Fruit fly (Drosophila melanogaster): ENCODE results near the gene CG12093.

CG12093 gene

DNA sequence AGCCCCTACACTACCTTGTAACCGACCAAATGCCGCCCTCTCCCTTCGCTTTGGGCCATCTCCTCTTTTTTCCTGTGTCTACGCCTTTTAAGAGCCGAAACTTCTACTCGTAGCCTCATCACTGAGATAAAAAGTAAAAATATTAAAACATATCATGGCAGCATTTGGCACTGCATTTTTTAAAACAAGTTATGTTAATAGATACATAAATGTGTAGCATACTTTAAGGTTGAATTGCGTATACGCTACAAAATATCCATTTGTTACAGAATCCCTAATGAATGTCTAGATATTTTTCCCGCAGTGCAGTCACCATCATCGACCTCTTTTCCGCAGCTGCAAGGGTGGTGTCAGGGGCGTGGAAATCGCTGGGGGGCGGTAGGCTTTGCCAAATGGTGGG lies 49.1 kb upstream of the CG12093 start (continued):
- TF ChIP-seq CG43689 (GFP tag; IDR thresholded peaks at IDR 0.05) (no peak), pb (GFP tag; optimal IDR thresholded peaks at IDR 0.05) (no peak), CG7271 (tag; optimal IDR thresholded peaks at IDR 0.05) (no peak), Deaf1 (tag; optimal IDR thresholded peaks at IDR 0.05) (no peak), sens-2 (GFP tag; IDR thresholded peaks at IDR 0.05) (no peak), tna (GFP tag; IDR thresholded peaks at IDR 0.05; ENCODE audit: partially characterized antibody) (no peak), CkIIα-i1 (GFP tag; IDR thresholded peaks at IDR 0.05) (no peak), CG14050 (GFP tag; IDR thresholded peaks at IDR 0.05) (no peak), CG33557 (GFP tag; optimal IDR thresholded peaks at IDR 0.05) (no peak), CG17385 (GFP tag; optimal IDR thresholded peaks at IDR 0.05) (no peak), ara (GFP tag; IDR thresholded peaks at IDR 0.05) (peak; percentile 65), gro (GFP tag; optimal IDR thresholded peaks at IDR 0.05) (peak; percentile 34), CG15601 (tag; optimal IDR thresholded peaks at IDR 0.05) (no peak), CG32532 (GFP tag; IDR thresholded peaks at IDR 0.05) (peak; percentile 43; the same call in 1 of the 2 replicates), H2.0 (GFP tag; IDR thresholded peaks at IDR 0.05) (peak; percentile 31), maf-S (GFP tag; optimal IDR thresholded peaks at IDR 0.05) (no peak), Awh (GFP tag; IDR thresholded peaks at IDR 0.05) (peak; percentile 68; the same call in 1 of the 2 replicates), Lhr (GFP tag; optimal IDR thresholded peaks at IDR 0.05) (no peak), CG14710 (tag; optimal IDR thresholded peaks at IDR 0.05) (no peak), Aef1 (GFP tag; IDR thresholded peaks at IDR 0.05) (no peak), ci (GFP tag; IDR thresholded peaks at IDR 0.05) (peak; percentile 61; the same call in 1 of the 3 replicates), Xbp1 (GFP tag; optimal IDR thresholded peaks at IDR 0.05) (peak; percentile 46), CG16815 (GFP tag; optimal IDR thresholded peaks at IDR 0.05) (peak; percentile 18), CG10979 (tag; optimal IDR thresholded peaks at IDR 0.05) (peak; percentile 51), CG18599 (GFP tag; optimal IDR thresholded peaks at IDR 0.05) (peak; percentile 83), Drgx (GFP tag; IDR thresholded peaks at IDR 0.05) (peak; percentile 94), her (GFP tag; optimal IDR thresholded peaks at IDR 0.05) (peak; percentile 6), BtbVII (GFP tag; optimal IDR thresholded peaks at IDR 0.05) (peak; percentile 42), phol (tag; optimal IDR thresholded peaks at IDR 0.05) (peak; percentile 44), CG11247 (GFP tag; IDR thresholded peaks at IDR 0.05) (no peak), CG34224 (GFP tag; IDR thresholded peaks at IDR 0.05; ENCODE audit: partially characterized antibody) (no peak), CG1792 (GFP tag; optimal IDR thresholded peaks at IDR 0.05) (no peak), sima (GFP tag; optimal IDR thresholded peaks at IDR 0.05) (no peak), Fer3 (tag; optimal IDR thresholded peaks at IDR 0.05) (peak; percentile 30), grau (tag; optimal IDR thresholded peaks at IDR 0.05) (peak; percentile 34), CG1603 (tag; optimal IDR thresholded peaks at IDR 0.05) (peak; percentile 69), Fer2 (tag; optimal IDR thresholded peaks at IDR 0.05) (no peak), CG4617 (GFP tag; optimal IDR thresholded peaks at IDR 0.05; ENCODE audit: borderline replicate concordance) (no peak), CG17359 (tag; optimal IDR thresholded peaks at IDR 0.05) (peak; percentile 59), Scr (GFP tag; IDR thresholded peaks at IDR 0.05; ENCODE audit: partially characterized antibody) (no peak), unc-4 (GFP tag; IDR thresholded peaks at IDR 0.05; ENCODE audit: partially characterized antibody) (no peak), bcd (GFP tag; optimal IDR thresholded peaks at IDR 0.05) (peak; percentile 57), Ptx1 (GFP tag; IDR thresholded peaks at IDR 0.05) (peak; percentile 76), zen2 (GFP tag; IDR thresholded peaks at IDR 0.05; ENCODE audit: partially characterized antibody) (no peak), Antp (GFP tag; optimal IDR thresholded peaks at IDR 0.05) (no peak), hb (GFP tag; IDR thresholded peaks at IDR 0.05; ENCODE audit: partially characterized antibody) (no peak), Lim3 (GFP tag; IDR thresholded peaks at IDR 0.05) (no peak), pum (GFP tag; optimal IDR thresholded peaks at IDR 0.05) (no peak), nerfin-2 (GFP tag; IDR thresholded peaks at IDR 0.05; ENCODE audit: partially characterized antibody) (no peak), CG12155 (GFP tag; optimal IDR thresholded peaks at IDR 0.05) (no peak), ewg (GFP tag; optimal IDR thresholded peaks at IDR 0.05) (no peak)
